Fruit fly (Drosophila melanogaster): ENCODE results near the gene Vha100-5.
A peak's percentile ranks its signal among the peaks of the same experiment; 100 is the strongest.

The Vha100-5 gene

dm6 chr2L:11738554-11738982, at the start of gene Vha100-5:
TSS of gene Vha100-5 (plus strand) at chr2L:11738948.
- no peak for TF ChIP-seq noc (tag; optimal IDR thresholded peaks at IDR 0.05)

DNA sequence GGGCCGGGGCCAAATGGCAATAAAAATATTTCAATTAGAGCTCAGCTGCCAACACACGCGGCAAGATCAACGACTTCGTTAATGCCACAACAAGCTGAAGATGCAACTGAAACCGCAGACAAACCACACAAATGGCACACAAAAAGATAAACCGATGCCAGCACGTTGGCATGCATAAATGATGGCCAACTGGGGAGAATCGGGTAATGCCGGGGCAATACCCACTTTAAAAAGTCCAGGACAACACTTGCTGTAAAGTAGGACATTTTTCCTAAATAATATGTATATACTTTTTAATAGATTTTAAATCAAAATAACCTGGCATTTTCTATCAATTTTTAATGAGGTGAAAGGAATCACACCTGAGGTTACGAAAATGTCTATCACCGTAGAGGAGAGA, 44.2 kb upstream of the Vha100-5 start, which contains the start of gene CG4988:
CG4988 (plus strand) TSS at position 301 of the 400 bp plus-strand sequence.
- TF ChIP-seq noc (tag; optimal IDR thresholded peaks at IDR 0.05), result no peak

DNA sequence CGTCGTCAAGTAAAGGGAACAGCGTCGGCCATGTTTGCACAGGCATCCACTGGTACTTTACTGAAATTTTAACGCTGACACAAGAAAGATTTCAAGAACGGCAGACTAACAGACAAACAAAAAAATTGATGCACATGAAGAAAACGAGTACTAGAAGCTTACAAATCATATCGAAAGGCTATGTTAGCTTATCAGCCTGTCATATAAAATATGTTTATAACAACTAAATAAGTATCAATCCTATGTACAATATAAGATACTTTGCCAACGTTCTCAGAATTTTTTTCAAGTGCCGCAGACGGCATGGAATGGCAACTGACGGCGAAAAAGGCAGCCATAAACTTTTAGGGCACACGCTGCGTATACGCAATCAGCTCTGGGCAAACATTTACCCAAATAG, 36.9 kb upstream of the Vha100-5 start:
- no peak for TF ChIP-seq noc (tag; optimal IDR thresholded peaks at IDR 0.05)

- peak; percentile 45 for TF ChIP-seq noc (tag; optimal IDR thresholded peaks at IDR 0.05)
These were observed 2.8 kb upstream of the Vha100-5 start for dm6 chr2L:11735975-11736374.

DNA sequence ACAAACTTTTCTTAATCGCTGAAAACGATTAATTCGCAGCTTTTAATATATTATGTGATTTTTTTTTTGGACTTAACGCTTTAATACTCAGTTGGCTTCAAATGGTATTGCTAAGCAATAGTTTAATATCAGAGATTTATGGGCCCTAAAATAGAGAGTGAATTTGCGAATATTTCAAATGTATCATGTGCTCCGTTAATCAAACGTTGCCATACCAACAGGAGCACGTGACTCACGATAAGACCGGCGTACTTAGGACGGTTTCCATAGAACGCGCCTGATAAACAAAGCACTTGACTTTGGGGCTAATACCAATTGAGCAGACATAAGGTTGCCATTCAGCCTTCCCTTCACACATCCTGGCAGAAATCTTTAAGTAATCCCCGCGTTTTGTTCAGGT, 1.1 kb upstream of the Vha100-5 start:
- TF ChIP-seq noc (tag; optimal IDR thresholded peaks at IDR 0.05), result no peak

dm6 chr2L:11740595-11740994, 1.8 kb downstream of the Vha100-5 start:
- peak; percentile 85 for TF ChIP-seq noc (tag; optimal IDR thresholded peaks at IDR 0.05)

dm6 chr2L:11753455-11753854, 14.7 kb downstream of the Vha100-5 start, which contains the start of gene CG42470:
TSS of gene CG42470 (minus strand) at chr2L:11753555.
- TF ChIP-seq noc (tag; optimal IDR thresholded peaks at IDR 0.05), result no peak

- TF ChIP-seq noc (tag; optimal IDR thresholded peaks at IDR 0.05), result no peak
These were observed 15.2 kb downstream of the Vha100-5 start, which contains the start of gene CG42471 for dm6 chr2L:11753922-11754321. TSS of gene CG42471 (minus strand) at chr2L:11754022.

DNA sequence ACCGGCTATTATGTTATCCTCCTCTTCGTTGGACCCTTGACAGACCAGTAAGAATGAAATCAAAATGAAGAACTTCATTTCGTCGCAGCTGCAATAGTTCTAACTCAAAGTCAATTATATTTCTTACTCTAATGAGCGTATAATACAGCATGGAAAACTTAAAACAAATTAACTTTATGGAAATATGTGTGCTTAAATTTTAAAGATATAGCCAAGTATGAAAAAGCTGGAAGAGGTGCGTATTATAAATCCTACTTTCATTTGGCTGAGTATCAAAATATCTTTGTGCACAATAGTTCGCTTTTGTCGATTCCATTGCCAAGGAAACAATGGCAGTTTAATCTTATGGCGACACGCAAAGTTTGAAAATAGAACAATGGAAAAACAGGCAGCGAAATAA, 15.7 kb downstream of the Vha100-5 start, which contains the start of gene Sfp33A1:
Sfp33A1 (minus strand) TSS at position 101 of the 400 bp plus-strand sequence.
- TF ChIP-seq noc (tag; optimal IDR thresholded peaks at IDR 0.05), result no peak

dm6 chr2L:11788034-11788433, 49.3 kb downstream of the Vha100-5 start, which contains the start of gene CG14931:
TSS of gene CG14931 (plus strand) at chr2L:11788334.
- TF ChIP-seq noc (tag; optimal IDR thresholded peaks at IDR 0.05), result no peak

- no peak for TF ChIP-seq noc (tag; optimal IDR thresholded peaks at IDR 0.05)
These were observed 50.9 kb downstream of the Vha100-5 start, which contains the start of gene CG14932 for dm6 chr2L:11789690-11790089. TSS of gene CG14932 (plus strand) at chr2L:11789919.

DNA sequence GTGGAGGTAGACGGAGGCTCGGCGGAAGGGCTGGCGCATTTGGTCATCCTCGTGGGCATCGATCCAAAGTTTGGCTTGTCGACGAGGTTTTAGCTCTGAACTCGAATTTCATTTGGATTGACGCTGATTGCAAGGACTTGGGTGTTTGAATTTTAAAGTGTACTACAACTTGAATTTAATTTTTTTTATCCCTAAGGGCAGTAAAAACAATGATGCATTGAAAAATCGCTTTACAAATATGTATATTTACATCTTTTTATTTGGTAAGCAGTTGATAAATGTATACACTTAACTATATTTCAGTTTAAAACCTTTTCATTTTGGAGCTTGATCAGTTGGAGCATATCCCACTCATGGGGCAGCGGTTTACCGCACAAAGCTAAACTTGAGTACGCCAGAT, 53.5 kb downstream of the Vha100-5 start, which contains the start of gene Tsp33B:
Tsp33B (minus strand) TSS at position 101 of the 400 bp plus-strand sequence.
- no peak for TF ChIP-seq noc (tag; optimal IDR thresholded peaks at IDR 0.05)

dm6 chr2L:11793986-11794385, 55.2 kb downstream of the Vha100-5 start, which contains the start of gene CG14937:
TSS of gene CG14937 (minus strand) at chr2L:11794086.
- TF ChIP-seq noc (tag; optimal IDR thresholded peaks at IDR 0.05), result no peak
